Fruit fly (Drosophila melanogaster): Measurements from ENCODE around the gene CG7990.

The CG7990 gene

DNA sequence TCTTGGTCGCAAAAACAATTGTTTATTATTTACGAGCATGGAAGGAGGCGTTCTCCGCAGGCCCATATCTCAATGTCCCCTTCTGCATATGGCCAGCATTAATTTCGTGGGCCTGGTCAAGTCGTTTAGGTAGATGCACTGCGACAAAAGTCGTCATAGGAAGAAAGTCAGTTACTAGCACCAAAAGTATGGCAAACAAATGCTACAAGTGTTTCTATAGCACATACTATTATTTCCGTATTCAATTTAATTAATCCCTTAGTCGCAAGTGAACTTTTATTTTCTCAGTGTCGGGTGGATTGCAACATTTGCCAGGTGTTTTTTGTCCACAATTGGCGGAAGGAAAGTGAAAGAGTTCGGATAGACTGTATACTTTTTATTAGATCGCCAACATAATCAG is 28.8 kb downstream of the CG7990 start (continued):
- TF ChIP-seq Kr (GFP tag; optimal IDR thresholded peaks at IDR 0.05) (no peak), Nf-YB (GFP tag; optimal IDR thresholded peaks at IDR 0.05) (no peak), HLHmδ (GFP tag; optimal IDR thresholded peaks at IDR 0.05) (no peak), CG6272 (GFP tag; IDR thresholded peaks at IDR 0.05) (no peak), CG2120 (GFP tag; optimal IDR thresholded peaks at IDR 0.05) (no peak), pzg (GFP tag; optimal IDR thresholded peaks at IDR 0.05) (no peak), CkIIα-i1 (GFP tag; IDR thresholded peaks at IDR 0.05) (no peak), CG13775 (GFP tag; optimal IDR thresholded peaks at IDR 0.05) (no peak), CG11398 (GFP tag; optimal IDR thresholded peaks at IDR 0.05) (no peak), stwl (tag; optimal IDR thresholded peaks at IDR 0.05) (no peak), tin (GFP tag; optimal IDR thresholded peaks at IDR 0.05) (no peak), knrl (GFP tag; IDR thresholded peaks at IDR 0.05; ENCODE audit: partially characterized antibody) (no peak), ham (GFP tag; IDR thresholded peaks at IDR 0.05) (no peak), CG2875 (GFP tag; optimal IDR thresholded peaks at IDR 0.05) (no peak), emc (GFP tag; optimal IDR thresholded peaks at IDR 0.05) (no peak), amos (GFP tag; IDR thresholded peaks at IDR 0.05; ENCODE audit: partially characterized antibody) (no peak), en (GFP tag; optimal IDR thresholded peaks at IDR 0.05) (no peak), CG9817 (tag; optimal IDR thresholded peaks at IDR 0.05) (no peak), Eip74EF (GFP tag; optimal IDR thresholded peaks at IDR 0.05) (no peak), CG8089 (GFP tag; optimal IDR thresholded peaks at IDR 0.05) (no peak), pfk (GFP tag; optimal IDR thresholded peaks at IDR 0.05) (no peak), sqz (GFP tag; optimal IDR thresholded peaks at IDR 0.05) (no peak), Xbp1 (GFP tag; optimal IDR thresholded peaks at IDR 0.05) (peak; percentile 29), sob (GFP tag; IDR thresholded peaks at IDR 0.05) (no peak), wdn (GFP tag; IDR thresholded peaks at IDR 0.05) (no peak), Stat92E (GFP tag; optimal IDR thresholded peaks at IDR 0.05) (no peak), Lpt (GFP tag; optimal IDR thresholded peaks at IDR 0.05) (no peak), Fer2 (tag; optimal IDR thresholded peaks at IDR 0.05) (no peak), CG17912 (GFP tag; optimal IDR thresholded peaks at IDR 0.05) (no peak), ash1 (GFP tag; optimal IDR thresholded peaks at IDR 0.05) (no peak), Lim3 (GFP tag; IDR thresholded peaks at IDR 0.05) (no peak), Dek (tag; optimal IDR thresholded peaks at IDR 0.05) (no peak), Doc2 (GFP tag; IDR thresholded peaks at IDR 0.05) (no peak), CG14014 (GFP tag; IDR thresholded peaks at IDR 0.05) (no peak), CG34422 (GFP tag; IDR thresholded peaks at IDR 0.05) (no peak), Jarid2 (GFP tag; optimal IDR thresholded peaks at IDR 0.05) (no peak), Ptx1 (GFP tag; IDR thresholded peaks at IDR 0.05) (peak; percentile 39; the same call in 1 of the 2 replicates), chif (GFP tag; optimal IDR thresholded peaks at IDR 0.05) (peak; percentile 17 to 57), scrt (GFP tag; optimal IDR thresholded peaks at IDR 0.05) (no peak), lmd (GFP tag; IDR thresholded peaks at IDR 0.05) (no peak; the same call in 1 of the 2 replicates), CG10267 (tag; optimal IDR thresholded peaks at IDR 0.05) (no peak), sim (GFP tag; IDR thresholded peaks at IDR 0.05) (no peak), chn (GFP tag; optimal IDR thresholded peaks at IDR 0.05) (peak; percentile 4), grn (GFP tag; optimal IDR thresholded peaks at IDR 0.05) (no peak), crp (GFP tag; optimal IDR thresholded peaks at IDR 0.05) (no peak), CG7963 (GFP tag; IDR thresholded peaks at IDR 0.05; ENCODE audit: partially characterized antibody) (no peak), ERR (GFP tag; optimal IDR thresholded peaks at IDR 0.05) (no peak), H15 (GFP tag; IDR thresholded peaks at IDR 0.05) (no peak), vnd (GFP tag; IDR thresholded peaks at IDR 0.05; ENCODE audit: partially characterized antibody) (no peak), B-H2 (GFP tag; optimal IDR thresholded peaks at IDR 0.05) (no peak), sr (GFP tag; IDR thresholded peaks at IDR 0.05) (no peak)

Data from whole organism, embryonic.